Fruit fly (Drosophila melanogaster): ENCODE data around the gene unc-4.

unc-4 gene

DNA sequence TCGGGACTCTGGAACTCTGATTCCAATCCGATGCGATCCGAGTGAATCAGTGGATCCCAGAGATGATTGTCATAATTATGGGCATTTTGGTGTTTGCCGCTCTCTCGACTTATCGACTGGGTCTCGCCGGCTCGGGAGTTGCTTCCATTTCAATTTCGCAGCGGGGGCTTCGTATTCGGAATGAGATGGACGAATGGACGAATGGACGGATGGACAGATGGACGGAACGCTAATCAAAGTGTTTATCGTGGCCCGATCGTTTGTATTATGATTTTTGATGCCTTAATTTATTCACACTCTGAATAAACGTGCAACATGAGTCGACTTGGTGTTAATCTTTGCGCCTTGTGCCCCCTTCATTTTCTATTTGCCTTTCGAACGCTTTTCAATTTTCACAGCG, 12.5 kb downstream of the unc-4 start:
- TF ChIP-seq CG1620 (GFP tag; optimal IDR thresholded peaks at IDR 0.05) (no peak), tj (GFP tag; optimal IDR thresholded peaks at IDR 0.05) (no peak), ovo (GFP tag; optimal IDR thresholded peaks at IDR 0.05) (no peak), CG7045 (GFP tag; optimal IDR thresholded peaks at IDR 0.05) (no peak), cnc (optimal IDR thresholded peaks at IDR 0.05) (no peak), CG14711 (tag; optimal IDR thresholded peaks at IDR 0.05) (no peak), pad (GFP tag; optimal IDR thresholded peaks at IDR 0.05) (no peak)

DNA sequence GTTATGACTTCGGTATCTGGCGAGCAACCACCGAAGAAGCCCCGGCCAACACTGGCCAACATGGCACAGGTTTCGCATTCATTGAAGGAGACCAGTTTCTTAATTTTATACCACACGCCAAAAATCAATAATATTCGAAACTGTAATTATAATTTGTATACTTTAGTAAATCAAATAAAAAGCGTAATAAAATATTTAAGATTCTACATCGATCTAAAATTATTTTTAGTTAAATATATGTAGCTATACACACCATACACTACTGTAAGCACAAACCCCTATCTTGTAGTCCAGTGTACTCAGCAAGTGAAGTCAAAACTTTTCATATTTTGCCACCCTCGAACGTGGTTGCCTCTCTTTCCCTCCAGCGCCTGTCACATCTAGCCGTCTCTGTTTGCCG, 13.7 kb downstream of the unc-4 start:
- no peak for TF ChIP-seq cnc (optimal IDR thresholded peaks at IDR 0.05)
- no peak for TF ChIP-seq toe (GFP tag; optimal IDR thresholded peaks at IDR 0.05)
- TF ChIP-seq kay (GFP tag; ENCODE audit: borderline replicate concordance) = no peak
- no peak for TF ChIP-seq bab1 (GFP tag; optimal IDR thresholded peaks at IDR 0.05)
- no peak for TF ChIP-seq Mnt (GFP tag; optimal IDR thresholded peaks at IDR 0.05)
- no peak for TF ChIP-seq CG1620 (GFP tag; optimal IDR thresholded peaks at IDR 0.05)
- TF ChIP-seq CG5204 (GFP tag; optimal IDR thresholded peaks at IDR 0.05) = no peak

DNA sequence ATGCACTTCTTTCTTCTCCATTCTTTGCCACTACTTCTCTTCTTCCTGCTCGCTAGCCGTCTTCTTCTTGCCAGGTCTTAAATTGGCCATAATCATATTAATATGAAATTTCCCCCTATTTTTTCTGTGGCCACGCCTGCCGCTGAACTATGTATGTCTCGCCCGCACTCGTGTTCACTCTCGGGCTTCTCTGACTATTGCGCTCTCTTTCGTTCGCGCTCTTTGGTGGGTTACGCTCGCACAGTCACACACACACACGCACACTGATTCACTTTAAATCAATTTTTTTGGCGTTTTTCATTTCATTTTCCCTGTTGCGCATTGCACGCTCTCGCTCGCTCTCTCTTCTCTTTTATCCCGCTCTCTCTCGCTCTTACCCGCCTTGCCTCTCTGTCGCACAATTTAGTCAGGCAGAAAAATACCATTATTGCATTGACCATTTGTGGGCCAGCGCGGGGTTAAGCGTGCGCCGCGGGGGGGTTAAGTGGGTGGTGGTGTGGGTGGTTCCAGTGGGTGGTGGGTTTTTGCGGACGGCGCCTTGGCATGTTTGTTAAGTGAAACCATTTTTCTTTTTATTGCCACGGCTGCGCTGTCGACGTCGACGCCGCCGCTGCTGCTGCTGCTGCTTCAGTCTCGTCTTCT, 21.2 kb downstream of the unc-4 start:
- TF ChIP-seq tj (GFP tag; optimal IDR thresholded peaks at IDR 0.05) = no peak
- no peak for TF ChIP-seq cnc (optimal IDR thresholded peaks at IDR 0.05)
- peak; percentile 17 for TF ChIP-seq pad (GFP tag; optimal IDR thresholded peaks at IDR 0.05)
- no peak for TF ChIP-seq Hr96 (GFP tag; optimal IDR thresholded peaks at IDR 0.05)
- no peak for TF ChIP-seq ovo (GFP tag; optimal IDR thresholded peaks at IDR 0.05)
- no peak for TF ChIP-seq kay (GFP tag; ENCODE audit: borderline replicate concordance)

DNA sequence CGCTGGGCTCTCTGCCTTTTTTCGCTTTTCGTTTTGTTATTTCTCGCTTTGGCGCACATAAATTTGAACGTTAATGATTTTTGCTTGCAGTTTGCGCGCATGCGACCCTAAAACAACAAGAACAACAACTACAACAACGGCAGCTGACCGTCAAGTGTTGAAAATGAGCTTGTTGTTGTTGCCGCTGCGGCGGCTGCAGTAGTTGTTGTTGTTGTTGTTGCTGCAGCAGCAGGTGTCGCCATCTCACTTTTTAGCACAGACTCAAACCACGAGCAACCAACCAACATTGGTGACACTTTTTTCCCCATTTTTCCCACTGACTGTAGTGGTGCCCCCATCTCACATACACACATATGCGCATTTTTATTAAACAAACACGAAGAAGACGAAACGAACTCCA, 21.7 kb downstream of the unc-4 start:
- TF ChIP-seq CG7101 (tag; optimal IDR thresholded peaks at IDR 0.05) = no peak
- no peak for TF ChIP-seq tj (GFP tag; optimal IDR thresholded peaks at IDR 0.05)
- TF ChIP-seq CG11617 (GFP tag; optimal IDR thresholded peaks at IDR 0.05) = no peak
- no peak for TF ChIP-seq bab1 (GFP tag; optimal IDR thresholded peaks at IDR 0.05)
- TF ChIP-seq CG12768 (GFP tag; optimal IDR thresholded peaks at IDR 0.05) = no peak
- TF ChIP-seq CG33017 (tag; optimal IDR thresholded peaks at IDR 0.05) = no peak
- no peak for TF ChIP-seq cnc (optimal IDR thresholded peaks at IDR 0.05)
- no peak for TF ChIP-seq CG14711 (tag; optimal IDR thresholded peaks at IDR 0.05)
- TF ChIP-seq Mnt (GFP tag; optimal IDR thresholded peaks at IDR 0.05) = no peak
- TF ChIP-seq toe (GFP tag; optimal IDR thresholded peaks at IDR 0.05) = no peak
- no peak for TF ChIP-seq cic (GFP tag; optimal IDR thresholded peaks at IDR 0.05)
- no peak for TF ChIP-seq kay (GFP tag; ENCODE audit: borderline replicate concordance)
- TF ChIP-seq CG7045 (GFP tag; optimal IDR thresholded peaks at IDR 0.05) = no peak
- TF ChIP-seq CG1620 (GFP tag; optimal IDR thresholded peaks at IDR 0.05) = no peak

DNA sequence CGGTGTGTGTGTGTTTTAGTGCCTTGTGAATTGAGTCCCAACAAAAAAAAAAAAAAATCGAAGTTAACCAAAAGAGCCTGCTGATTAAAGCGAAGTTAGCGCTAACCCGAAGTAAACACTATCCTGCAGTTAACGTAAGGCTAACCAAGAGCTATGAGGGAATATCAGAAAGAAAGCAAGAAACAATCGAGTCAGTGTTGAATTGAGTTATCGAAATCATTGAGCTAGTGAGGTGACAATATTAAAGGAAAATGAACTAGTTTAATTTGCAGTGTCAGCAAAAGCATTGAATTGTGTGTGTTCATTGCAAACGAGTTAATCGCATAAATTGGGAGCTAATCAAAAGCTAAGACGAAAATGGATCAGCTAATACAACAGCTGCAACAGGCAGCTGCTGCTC, 22.3 kb downstream of the unc-4 start, which contains the start of gene OdsH:
Gene OdsH, plus strand, starts transcription at position 301 of the 400 bp plus-strand sequence.
- no peak for TF ChIP-seq cnc (optimal IDR thresholded peaks at IDR 0.05)

DNA sequence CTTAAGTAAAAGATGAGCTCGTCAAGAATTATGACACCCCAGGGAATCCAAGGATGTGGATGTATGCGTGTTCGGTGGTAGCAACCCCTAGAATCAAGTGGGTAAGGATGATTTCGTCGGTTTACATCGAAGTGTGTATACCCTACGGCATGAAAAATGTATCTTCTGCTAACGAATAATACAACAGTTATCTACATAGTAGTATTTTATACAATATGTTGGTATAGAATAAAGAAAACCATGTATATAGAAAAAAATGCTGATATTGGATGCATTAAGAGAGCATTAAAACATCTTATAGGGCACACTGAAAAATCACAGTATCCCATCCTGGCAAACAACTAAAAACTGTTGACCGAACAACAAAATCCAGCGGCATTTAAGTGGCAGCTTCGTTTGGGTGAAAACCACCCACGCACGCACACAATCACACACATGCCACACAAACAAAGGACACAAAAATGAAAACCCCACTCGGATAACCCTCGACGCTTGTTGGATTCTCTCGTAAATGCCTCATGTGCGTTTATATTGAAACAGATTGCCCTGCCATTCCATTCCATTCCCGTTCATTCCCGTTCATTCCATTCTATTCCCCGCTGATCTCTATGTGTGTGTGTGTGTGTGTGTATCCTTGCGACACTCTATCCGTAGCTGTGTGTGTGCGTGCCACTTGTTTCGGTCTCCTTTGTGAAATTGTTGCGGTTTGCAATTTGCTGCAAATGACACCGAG, 30.9 kb downstream of the unc-4 start:
- TF ChIP-seq CG33017 (tag; optimal IDR thresholded peaks at IDR 0.05) (no peak), tj (GFP tag; optimal IDR thresholded peaks at IDR 0.05) (no peak), Hr96 (GFP tag; optimal IDR thresholded peaks at IDR 0.05) (no peak), CG12768 (GFP tag; optimal IDR thresholded peaks at IDR 0.05) (no peak), CG5204 (GFP tag; optimal IDR thresholded peaks at IDR 0.05) (no peak), cic (GFP tag; optimal IDR thresholded peaks at IDR 0.05) (no peak), bab1 (GFP tag; optimal IDR thresholded peaks at IDR 0.05) (no peak), CG1620 (GFP tag; optimal IDR thresholded peaks at IDR 0.05) (no peak)

DNA sequence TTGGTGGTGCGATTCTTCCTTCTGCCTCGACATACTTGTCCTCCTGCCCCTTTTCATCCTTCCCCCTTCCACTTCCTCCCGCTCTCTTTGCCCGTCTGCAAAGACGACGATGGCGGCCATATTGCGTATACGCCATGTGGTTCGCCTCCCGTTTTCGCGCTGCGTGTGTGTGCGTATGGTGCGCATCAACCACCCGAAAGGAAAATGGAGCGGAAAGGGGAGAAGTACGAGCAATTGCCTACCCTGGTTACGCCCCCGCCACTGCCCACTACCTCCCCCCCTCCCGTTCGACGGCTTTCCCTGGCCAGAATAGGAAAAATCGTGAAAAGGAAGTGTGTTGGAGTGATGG, 31.4 kb downstream of the unc-4 start:
- no peak for TF ChIP-seq ovo (GFP tag; optimal IDR thresholded peaks at IDR 0.05)
- no peak for TF ChIP-seq CG14711 (tag; optimal IDR thresholded peaks at IDR 0.05)
- no peak for TF ChIP-seq cnc (optimal IDR thresholded peaks at IDR 0.05)
- TF ChIP-seq toe (GFP tag; optimal IDR thresholded peaks at IDR 0.05) = no peak
- TF ChIP-seq CG33017 (tag; optimal IDR thresholded peaks at IDR 0.05) = no peak

DNA sequence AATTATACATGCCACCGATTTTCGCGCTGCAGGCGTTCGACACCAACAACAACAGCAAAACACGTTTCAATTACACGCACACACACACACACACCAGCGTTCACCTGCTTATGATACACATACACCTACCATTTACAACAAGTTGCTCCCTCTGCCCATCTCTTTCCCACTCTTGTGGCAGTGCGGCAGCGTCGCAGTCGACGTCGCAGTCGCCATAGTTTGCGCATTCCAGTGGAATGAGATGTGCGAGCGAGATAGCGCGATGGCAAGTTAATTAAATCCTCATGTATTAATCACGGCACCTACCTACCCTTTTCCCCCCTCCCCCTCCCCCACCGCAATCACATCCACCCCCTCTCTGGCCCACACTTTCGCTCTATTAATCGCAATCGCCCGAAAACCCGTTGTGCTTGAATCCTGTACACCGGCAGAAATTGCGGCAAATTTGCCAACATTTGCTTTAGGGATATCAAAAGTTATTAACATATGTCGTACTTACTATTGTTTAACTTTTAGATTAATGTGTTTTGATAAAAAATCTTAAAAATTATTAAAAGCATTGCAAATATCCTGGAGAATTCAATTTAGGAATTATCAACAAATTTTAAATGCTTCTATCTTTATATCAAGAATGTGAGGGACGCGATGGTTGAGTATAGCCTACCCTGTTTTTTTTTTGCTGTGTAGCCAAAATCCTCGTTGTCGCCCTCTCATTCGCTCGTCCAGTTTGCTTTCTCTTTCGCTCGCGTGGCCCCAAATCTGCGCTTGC, 34.2 kb downstream of the unc-4 start:
- TF ChIP-seq bab1 (GFP tag; optimal IDR thresholded peaks at IDR 0.05) (no peak), pad (GFP tag; optimal IDR thresholded peaks at IDR 0.05) (no peak)

All from whole organism, adult.